Worm (Caenorhabditis elegans) whole organism, late embryonic: ENCODE data around the gene R12B2.6.

ENCODE experiments used
- F13H6.1 ChIP-seq: sonication (generic microtip); optimal IDR thresholded peaks from 2 replicates; lab custom pipeline; 2016; ENCODE audit warnings: missing genetic modification characterization, missing compliant biosample characterization
- T23F11.4 ChIP-seq: fragments of 200-800 bp; sonication (Bioruptor generic); optimal IDR thresholded peaks from 2 replicates; lab custom pipeline; 2018; ENCODE audit warnings: mild to moderate bottlenecking, missing genetic modification characterization, missing compliant biosample characterization
- ceh-18 ChIP-seq: sonication (generic microtip); optimal IDR thresholded peaks from 2 replicates; lab custom pipeline; 2016; ENCODE audit warnings: missing genetic modification characterization, missing compliant biosample characterization
- ceh-48 ChIP-seq: sonication (generic microtip); optimal IDR thresholded peaks from 2 replicates; lab custom pipeline; 2016; ENCODE audit warnings: missing genetic modification characterization, inconsistent platforms, missing compliant biosample characterization
- ceh-6 ChIP-seq: fragments of 200-800 bp; sonication (Bioruptor generic); optimal IDR thresholded peaks from 2 replicates; lab custom pipeline; 2018; ENCODE audit warnings: mild to moderate bottlenecking, missing genetic modification characterization, missing compliant biosample characterization
- dmd-4 ChIP-seq: sonication (generic microtip); optimal IDR thresholded peaks from 2 replicates; lab custom pipeline; 2016; ENCODE audit warnings: borderline replicate concordance, missing genetic modification characterization, missing compliant biosample characterization
- fkh-10 ChIP-seq: fragments of 150-350 bp; optimal IDR thresholded peaks from 2 replicates; lab custom pipeline; 2014; ENCODE audit warnings: missing biosample characterization, missing genetic modification reagents, missing genetic modification characterization
- gmeb-2 ChIP-seq: sonication (generic microtip); optimal IDR thresholded peaks from 2 replicates; lab custom pipeline; 2016; ENCODE audit warnings: missing genetic modification characterization, inconsistent platforms, missing compliant biosample characterization
- hlh-13 ChIP-seq: fragments of 200-800 bp; sonication (Bioruptor generic); optimal IDR thresholded peaks from 2 replicates; lab custom pipeline; 2018; ENCODE audit warnings: mild to moderate bottlenecking, missing genetic modification characterization, missing compliant biosample characterization
- lim-6 ChIP-seq: sonication (generic microtip); optimal IDR thresholded peaks from 2 replicates; lab custom pipeline; 2016; ENCODE audit warnings: missing genetic modification characterization, missing compliant biosample characterization
- nhr-11 ChIP-seq: fragments of 150-350 bp; optimal IDR thresholded peaks from 2 replicates; lab custom pipeline; 2014; ENCODE audit warnings: missing biosample characterization, missing genetic modification characterization
- pros-1 ChIP-seq: fragments of 150-350 bp; optimal IDR thresholded peaks from 2 replicates; lab custom pipeline; 2014; ENCODE audit warnings: missing biosample characterization, missing genetic modification reagents, missing genetic modification characterization
- sox-2 ChIP-seq: fragments of 200-800 bp; sonication (Bioruptor generic); IDR thresholded peaks from 2 replicates; pipeline ENCODE4 v1.3.6; 2022; ENCODE audit warnings: missing genetic modification reagents, missing genetic modification characterization, missing compliant biosample characterization
- unc-86 ChIP-seq: sonication (generic microtip); optimal IDR thresholded peaks from 2 replicates; lab custom pipeline; 2016; ENCODE audit warnings: missing genetic modification characterization, missing compliant biosample characterization

DNA sequence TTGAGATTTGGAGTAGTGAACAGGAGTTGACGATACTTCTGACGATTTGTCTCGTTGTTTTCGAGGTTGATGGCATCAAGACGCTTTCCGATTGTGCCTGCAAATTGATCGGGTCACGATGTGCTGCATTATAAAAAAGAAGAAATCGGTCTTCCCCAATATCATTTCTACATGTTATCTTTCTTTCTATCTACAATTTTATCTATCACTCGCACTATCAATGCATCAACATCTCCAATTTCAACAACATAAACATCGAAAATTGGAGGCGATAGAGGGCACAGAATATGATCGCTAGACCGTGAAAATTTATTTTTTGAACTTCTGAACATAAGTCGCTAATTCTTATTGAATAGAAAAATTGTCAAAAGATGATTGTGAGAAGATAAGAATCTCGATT is 41.8 kb upstream of the R12B2.6 start:
- no peak for TF ChIP-seq ceh-6
- TF ChIP-seq nhr-11 (tag; lab: Kevin White, UChicago), result no peak
- no peak for TF ChIP-seq ceh-48 (tag; lab: Kevin White, UChicago)
- no peak for TF ChIP-seq dmd-4 (tag; lab: Kevin White, UChicago)
- no peak for TF ChIP-seq sox-2 (GFP tag; lab: Robert Waterston, UW)
- no peak for TF ChIP-seq T23F11.4 (GFP tag; lab: Kevin White, UChicago)
- TF ChIP-seq hlh-13 (GFP tag; lab: Kevin White, UChicago), result no peak
- TF ChIP-seq F13H6.1 (tag; lab: Kevin White, UChicago), result no peak
- TF ChIP-seq fkh-10, result no peak
- no peak for TF ChIP-seq lim-6 (tag; lab: Kevin White, UChicago)
- TF ChIP-seq unc-86, result no peak
- no peak for TF ChIP-seq gmeb-2 (tag; lab: Kevin White, UChicago)
- TF ChIP-seq pros-1 (tag; lab: Kevin White, UChicago), result no peak
- no peak for TF ChIP-seq ceh-18 (tag; lab: Kevin White, UChicago)
